Worm (Caenorhabditis elegans) whole organism, L2 larva: ENCODE measurements around the gene K06A4.2.

ENCODE experiments used
- ama-1 ChIP-seq: fragments of 150-350 bp; optimal IDR thresholded peaks from 2 replicates; lab custom pipeline; 2018; ENCODE audit warnings: inconsistent platforms
- blmp-1 ChIP-seq: sonication (generic microtip); optimal IDR thresholded peaks from 2 replicates; lab custom pipeline; 2017; ENCODE audit warnings: missing genetic modification characterization, mild to moderate bottlenecking, missing compliant biosample characterization, antibody characterized with exemption, moderate library complexity; ENCODE audit not compliant: insufficient read depth
- ceh-16 ChIP-seq: fragments of 150-350 bp; optimal IDR thresholded peaks from 2 replicates; lab custom pipeline; 2014; ENCODE audit warnings: missing biosample characterization, missing genetic modification characterization
- lin-13 ChIP-seq: fragments of 150-350 bp; optimal IDR thresholded peaks from 2 replicates; lab custom pipeline; 2014; ENCODE audit warnings: missing biosample characterization, missing genetic modification reagents, missing genetic modification characterization
- nhr-11 ChIP-seq: fragments of 150-350 bp; optimal IDR thresholded peaks from 2 replicates; lab custom pipeline; 2014; ENCODE audit warnings: missing biosample characterization, missing genetic modification characterization
- nhr-237 ChIP-seq: fragments of 150-350 bp; optimal IDR thresholded peaks from 2 replicates; lab custom pipeline; 2014; ENCODE audit warnings: missing biosample characterization, missing genetic modification characterization
- snpc-4 ChIP-seq: fragments of 150-350 bp; optimal IDR thresholded peaks from 2 replicates; lab custom pipeline; 2014; ENCODE audit warnings: missing biosample characterization, missing genetic modification characterization
- unc-62 ChIP-seq: fragments of 150-350 bp; optimal IDR thresholded peaks from 2 replicates; lab custom pipeline; 2014; ENCODE audit warnings: missing biosample characterization, missing genetic modification reagents, missing genetic modification characterization
- ztf-4 ChIP-seq: fragments of 150-350 bp; optimal IDR thresholded peaks from 2 replicates; lab custom pipeline; 2014; ENCODE audit warnings: missing biosample characterization, missing genetic modification characterization

DNA sequence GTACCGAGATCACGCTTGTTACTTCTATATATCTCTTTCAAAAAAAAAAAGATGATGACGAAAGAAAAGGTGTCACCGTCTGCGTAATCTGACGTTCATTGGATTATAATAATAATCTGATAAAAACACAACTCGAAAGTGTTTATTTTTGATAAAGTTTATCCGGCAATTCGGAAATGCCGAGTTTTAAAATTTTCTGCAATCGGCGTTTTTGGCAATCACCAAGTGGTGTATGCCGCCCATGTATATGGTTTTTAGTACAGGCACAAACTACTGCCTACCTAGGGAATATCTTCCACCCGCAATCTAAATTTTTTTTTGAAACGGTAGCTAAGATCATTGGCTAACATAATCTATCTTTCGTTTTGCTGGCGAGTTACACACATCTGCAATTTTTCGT, 10.1 kb upstream of the K06A4.2 start:
- TF ChIP-seq lin-13 (GFP tag; lab: Kevin White, UChicago) = no peak
- no peak for TF ChIP-seq ztf-4 (tag; lab: Kevin White, UChicago)
- no peak for TF ChIP-seq ceh-16 (tag; lab: Kevin White, UChicago)
- TF ChIP-seq nhr-237 (tag; lab: Kevin White, UChicago) = no peak
- TF ChIP-seq nhr-11 (tag; lab: Kevin White, UChicago) = no peak
- no peak for TF ChIP-seq snpc-4
- no peak for TF ChIP-seq ama-1 (lab: Kevin White, UChicago)
- TF ChIP-seq blmp-1 = no peak
- TF ChIP-seq unc-62 (GFP tag; lab: Kevin White, UChicago) = no peak
